Fruit fly (Drosophila melanogaster) whole organism, wandering third instar larva: ENCODE measurements around the gene Cpr76Ba.

Experiments used
- Abd-B ChIP-seq: fragments of >200 bp; optimal IDR thresholded peaks from 2 replicates; lab custom pipeline; 2017; ENCODE audit warnings: missing biosample characterization, missing genetic modification characterization
- CG32264 ChIP-seq: fragments of 200-800 bp; sonication (Bioruptor generic); optimal IDR thresholded peaks from 2 replicates; lab custom pipeline; 2016; ENCODE audit warnings: missing biosample characterization, missing genetic modification characterization
- Mio ChIP-seq: sonication (Bioruptor generic); optimal IDR thresholded peaks from 2 replicates; lab custom pipeline; 2016; ENCODE audit warnings: missing biosample characterization, missing genetic modification characterization
- OdsH ChIP-seq: fragments of 200-800 bp; sonication (Bioruptor generic); optimal IDR thresholded peaks from 2 replicates; lab custom pipeline; 2016; ENCODE audit warnings: missing biosample characterization, mild to moderate bottlenecking, missing genetic modification characterization
- Rel ChIP-seq, 2 experiments: fragments of 200-800 bp; sonication (Bioruptor generic) in 1 of 2; optimal IDR thresholded peaks; 2 replicates in 1 of 2; 3 replicates in 1 of 2; lab custom pipeline; 2016 to 2019; ENCODE audit warnings: mild to moderate bottlenecking in 2 of 2, missing biosample characterization in 2 of 2, missing genetic modification characterization in 2 of 2, moderate library complexity in 1 of 2
- Vsx2 ChIP-seq: fragments of 200-300, 225-300 bp; sonication (Bioruptor generic); optimal IDR thresholded peaks from 2 replicates; lab custom pipeline; 2018; ENCODE audit warnings: missing biosample characterization, missing genetic modification characterization; ENCODE audit not compliant: partially characterized antibody
- dmrt93B ChIP-seq: fragments of 200-800 bp; sonication (Bioruptor generic); optimal IDR thresholded peaks from 2 replicates; lab custom pipeline; 2018; ENCODE audit warnings: missing biosample characterization, mild to moderate bottlenecking, missing genetic modification characterization
- fru ChIP-seq: fragments of 200-800 bp; sonication (Bioruptor generic); optimal IDR thresholded peaks from 3 replicates; lab custom pipeline; 2016; ENCODE audit warnings: missing biosample characterization, mild to moderate bottlenecking, missing genetic modification characterization
- lola ChIP-seq: fragments of >200 bp; optimal IDR thresholded peaks from 2 replicates; lab custom pipeline; 2017; ENCODE audit warnings: missing biosample characterization, missing genetic modification characterization
- psq ChIP-seq: fragments of 200-800 bp; sonication (Bioruptor generic); optimal IDR thresholded peaks from 3 replicates; lab custom pipeline; 2017; ENCODE audit warnings: missing biosample characterization, mild to moderate bottlenecking, missing genetic modification characterization, moderate library complexity
- rgr ChIP-seq: fragments of 200-800 bp; sonication (Bioruptor generic); optimal IDR thresholded peaks from 3 replicates; lab custom pipeline; 2016; ENCODE audit warnings: missing biosample characterization, mild to moderate bottlenecking, missing genetic modification characterization
- usp ChIP-seq: fragments of >200 bp; optimal IDR thresholded peaks from 2 replicates; lab custom pipeline; 2017; ENCODE audit warnings: missing biosample characterization, missing genetic modification characterization

DNA sequence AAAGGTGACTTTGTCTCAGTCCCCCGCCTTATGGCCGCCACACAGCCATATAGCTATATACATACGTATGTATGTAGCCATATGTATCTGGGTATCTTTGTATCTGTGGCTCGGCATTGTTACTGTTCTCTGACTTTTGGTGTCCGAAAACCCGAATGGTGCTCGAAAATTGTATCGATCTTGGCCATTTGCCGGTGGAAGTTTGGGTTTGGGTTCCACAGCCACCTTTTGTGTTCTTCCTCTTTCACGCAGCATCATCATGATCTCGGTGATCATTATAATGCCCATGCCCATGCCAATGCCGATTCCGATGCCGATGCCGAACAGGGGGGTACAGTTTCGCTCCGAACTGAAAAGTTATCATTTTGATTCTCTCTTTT is 39.9 kb upstream of the Cpr76Ba start:
- no peak for TF ChIP-seq OdsH (GFP tag; lab: Kevin White, UChicago)
- TF ChIP-seq lola (GFP tag; lab: Kevin White, UChicago): no peak
- no peak for TF ChIP-seq Rel (GFP tag; optimal IDR thresholded peaks at IDR 0.05; lab: Kevin White, UChicago)
- no peak for TF ChIP-seq Rel (tag; optimal IDR thresholded peaks at IDR 0.05; lab: Kevin White, UChicago)
- peak; percentile 0 for TF ChIP-seq psq (GFP tag; lab: Kevin White, UChicago)
- no peak for TF ChIP-seq Mio (GFP tag; lab: Kevin White, UChicago)
- no peak for TF ChIP-seq dmrt93B (GFP tag; lab: Kevin White, UChicago)
- TF ChIP-seq rgr (GFP tag; lab: Kevin White, UChicago): no peak
- TF ChIP-seq usp (GFP tag; lab: Kevin White, UChicago): no peak
- TF ChIP-seq Vsx2 (GFP tag; lab: Kevin White, UChicago): no peak
- TF ChIP-seq Abd-B (GFP tag; lab: Kevin White, UChicago): no peak
- TF ChIP-seq fru (GFP tag; lab: Kevin White, UChicago): peak; percentile 49
- TF ChIP-seq CG32264 (GFP tag; lab: Kevin White, UChicago): no peak
